Worm (Caenorhabditis elegans) whole organism, L3 larva: Measurements from ENCODE around the gene F42E11.3.

Experiments used
- aly-2 ChIP-seq: fragments of 150-350 bp; optimal IDR thresholded peaks from 2 replicates; lab custom pipeline; 2014; ENCODE audit warnings: missing biosample characterization, missing genetic modification characterization
- ama-1 ChIP-seq: fragments of 150-350 bp; optimal IDR thresholded peaks from 2 replicates; lab custom pipeline; 2018
- ceh-82 ChIP-seq: fragments of 150-350 bp; optimal IDR thresholded peaks from 2 replicates; lab custom pipeline; 2014; ENCODE audit warnings: missing biosample characterization, missing genetic modification characterization
- elt-1 ChIP-seq: fragments of 150-350 bp; optimal IDR thresholded peaks from 2 replicates; lab custom pipeline; 2014; ENCODE audit warnings: missing biosample characterization, missing genetic modification characterization
- nhr-11 ChIP-seq: fragments of 150-350 bp; optimal IDR thresholded peaks from 2 replicates; lab custom pipeline; 2014; ENCODE audit warnings: missing biosample characterization, missing genetic modification characterization
- nhr-28 ChIP-seq: fragments of 150-350 bp; optimal IDR thresholded peaks from 2 replicates; lab custom pipeline; 2014; ENCODE audit warnings: missing biosample characterization, missing genetic modification characterization
- nhr-76 ChIP-seq: fragments of 150-350 bp; sonication (generic microtip); optimal IDR thresholded peaks from 5 replicates; lab custom pipeline; 2014; ENCODE audit warnings: missing biosample characterization, missing genetic modification characterization
- skn-1 ChIP-seq: fragments of 150-350 bp; optimal IDR thresholded peaks from 2 replicates; lab custom pipeline; 2014; ENCODE audit warnings: missing biosample characterization, missing genetic modification characterization
- snpc-4 ChIP-seq: fragments of 150-350 bp; optimal IDR thresholded peaks from 2 replicates; lab custom pipeline; 2014; ENCODE audit warnings: missing biosample characterization, missing genetic modification characterization
- unc-39 ChIP-seq: sonication (generic microtip); optimal IDR thresholded peaks from 4 replicates; lab custom pipeline; 2017; ENCODE audit warnings: missing biosample characterization, missing genetic modification characterization
- unc-62 ChIP-seq: fragments of 150-350 bp; sonication (generic microtip); optimal IDR thresholded peaks from 4 replicates; lab custom pipeline; 2014; ENCODE audit warnings: missing biosample characterization, missing genetic modification reagents, missing genetic modification characterization

ce11 chrX:11329424-11329823, 46.0 kb downstream of the F42E11.3 start, which contains the start of gene npr-9:
- TF ChIP-seq aly-2 = no peak
- TF ChIP-seq elt-1 = no peak
- TF ChIP-seq unc-62 (GFP tag; lab: Kevin White, UChicago) = no peak
- no peak for TF ChIP-seq nhr-76
- TF ChIP-seq unc-39 (tag; lab: Kevin White, UChicago) = no peak
- TF ChIP-seq nhr-28 (tag; lab: Kevin White, UChicago) = no peak
- no peak for TF ChIP-seq ama-1
- TF ChIP-seq snpc-4 (tag; lab: Kevin White, UChicago) = no peak
- no peak for TF ChIP-seq skn-1
- TF ChIP-seq ceh-82 (tag; lab: Kevin White, UChicago) = no peak
- no peak for TF ChIP-seq nhr-11 (tag; lab: Kevin White, UChicago)
